Worm (Caenorhabditis elegans) whole organism, L4 larva: ENCODE results near the gene Y67D8B.2.

ENCODE experiments used
- F10B5.3 ChIP-seq: sonication (generic microtip); optimal IDR thresholded peaks from 2 replicates; lab custom pipeline; 2016; ENCODE audit warnings: mild to moderate bottlenecking, missing genetic modification characterization, missing compliant biosample characterization
- F26F4.8 ChIP-seq: fragments of 200-800 bp; sonication (Bioruptor generic); conservative IDR thresholded peaks from 2 replicates; pipeline ENCODE4 v1.3.6; 2022; ENCODE audit warnings: missing genetic modification characterization, missing compliant biosample characterization
- F37D6.2 ChIP-seq: sonication (generic microtip); optimal IDR thresholded peaks from 2 replicates; lab custom pipeline; 2016; ENCODE audit warnings: mild to moderate bottlenecking, missing genetic modification characterization, missing compliant biosample characterization
- F44E2.7 ChIP-seq: fragments of 200-800 bp; sonication (Bioruptor generic); IDR thresholded peaks from 2 replicates; pipeline ENCODE4 v2.1.2; 2022; ENCODE audit warnings: missing genetic modification characterization, missing compliant biosample characterization
- T26A8.4 ChIP-seq: fragments of 200-800 bp; sonication (Bioruptor generic); IDR thresholded peaks from 2 replicates; pipeline ENCODE4 v1.3.6; 2022; ENCODE audit warnings: missing genetic modification characterization, missing compliant biosample characterization
- Y105C5A.15 ChIP-seq: fragments of 200-800 bp; sonication (Bioruptor generic); IDR thresholded peaks from 2 replicates; pipeline ENCODE4 v1.3.6; 2022; ENCODE audit warnings: missing genetic modification characterization, missing compliant biosample characterization
- Y75B8A.6 ChIP-seq: fragments of 200-800 bp; sonication (Bioruptor generic); IDR thresholded peaks from 2 replicates; pipeline ENCODE4 v1.3.6; 2022; ENCODE audit warnings: missing genetic modification reagents, missing genetic modification characterization, missing compliant biosample characterization
- ZK337.2 ChIP-seq: fragments of 200-800 bp; sonication (Bioruptor generic); IDR thresholded peaks from 2 replicates; pipeline ENCODE4 v1.3.6; 2022; ENCODE audit warnings: missing genetic modification reagents, missing genetic modification characterization, missing compliant biosample characterization
- ZK546.5 ChIP-seq, 2 experiments: sonication (generic microtip); optimal IDR thresholded peaks; 2 replicates each; lab custom pipeline; 2017; ENCODE audit warnings: missing biosample characterization in 2 of 2, missing genetic modification characterization in 2 of 2
- aha-1 ChIP-seq: fragments of 150-350 bp; peaks from one replicate; lab custom pipeline; 2014; ENCODE audit warnings: missing biosample characterization, missing genetic modification characterization
- ama-1 ChIP-seq: fragments of 150-350 bp; optimal IDR thresholded peaks from 2 replicates; lab custom pipeline; 2014; ENCODE audit warnings: inconsistent platforms, mixed read lengths
- ceh-32 ChIP-seq: sonication (generic microtip); optimal IDR thresholded peaks from 2 replicates; lab custom pipeline; 2016; ENCODE audit warnings: mild to moderate bottlenecking, missing genetic modification characterization, missing compliant biosample characterization; ENCODE audit not compliant: poor library complexity
- ceh-62 ChIP-seq: sonication (generic microtip); optimal IDR thresholded peaks from 2 replicates; lab custom pipeline; 2017; ENCODE audit warnings: missing biosample characterization, missing genetic modification characterization
- ces-1 ChIP-seq: fragments of 150-350 bp; sonication (generic microtip); optimal IDR thresholded peaks from 4 replicates; lab custom pipeline; 2014; ENCODE audit warnings: missing biosample characterization, missing genetic modification reagents, missing genetic modification characterization
- daf-16 ChIP-seq, 3 experiments: sonication (generic microtip); optimal IDR thresholded peaks; 2 replicates each; lab custom pipeline; 2016 to 2017; ENCODE audit warnings: missing genetic modification characterization in 3 of 3, missing genetic modification reagents in 3 of 3, mild to moderate bottlenecking in 2 of 3, missing compliant biosample characterization in 2 of 3, missing biosample characterization in 1 of 3, moderate library complexity in 1 of 3
- dmd-6 ChIP-seq: fragments of 200-800 bp; sonication (Bioruptor generic); IDR thresholded peaks from 2 replicates; pipeline ENCODE4 v1.3.6; 2022; ENCODE audit warnings: missing genetic modification reagents, missing genetic modification characterization, missing compliant biosample characterization
- dmd-9 ChIP-seq: fragments of 200-800 bp; sonication (Bioruptor generic); IDR thresholded peaks from 2 replicates; pipeline ENCODE4 v1.3.6; 2022; ENCODE audit warnings: missing genetic modification reagents, missing genetic modification characterization, missing compliant biosample characterization
- dpl-1 ChIP-seq: fragments of 150-350 bp; optimal IDR thresholded peaks from 2 replicates; lab custom pipeline; 2014; ENCODE audit warnings: missing biosample characterization, missing genetic modification reagents, missing genetic modification characterization
- egl-27 ChIP-seq: sonication (generic microtip); optimal IDR thresholded peaks from 3 replicates; lab custom pipeline; 2017; ENCODE audit warnings: missing biosample characterization, missing genetic modification reagents, missing genetic modification characterization
- egl-43 ChIP-seq: fragments of 200-800 bp; sonication (Bioruptor generic); IDR thresholded peaks from 2 replicates; pipeline ENCODE4 v1.3.6; 2022; ENCODE audit warnings: missing genetic modification reagents, missing genetic modification characterization, missing compliant biosample characterization
- fos-1 ChIP-seq: fragments of 150-350 bp; optimal IDR thresholded peaks from 2 replicates; lab custom pipeline; 2014; ENCODE audit warnings: missing biosample characterization, missing genetic modification characterization
- gei-8 ChIP-seq: fragments of 200-800 bp; sonication (Bioruptor generic); optimal IDR thresholded peaks from 2 replicates; lab custom pipeline; 2018; ENCODE audit warnings: mild to moderate bottlenecking, missing genetic modification characterization, missing compliant biosample characterization
- hlh-11 ChIP-seq: fragments of 200-800 bp; sonication (Bioruptor generic); optimal IDR thresholded peaks from 2 replicates; lab custom pipeline; 2018; ENCODE audit warnings: mild to moderate bottlenecking, missing genetic modification characterization, missing compliant biosample characterization
- lin-1 ChIP-seq: fragments of 200-800 bp; sonication (Bioruptor generic); IDR thresholded peaks from 2 replicates; pipeline ENCODE4 v1.3.6; 2022; ENCODE audit warnings: missing genetic modification reagents, missing genetic modification characterization, missing compliant biosample characterization
- lin-13 ChIP-seq: fragments of 150-350 bp; optimal IDR thresholded peaks from 2 replicates; lab custom pipeline; 2014; ENCODE audit warnings: missing biosample characterization, missing genetic modification reagents, missing genetic modification characterization
- lin-15B ChIP-seq: fragments of 150-350 bp; sonication (generic microtip); optimal IDR thresholded peaks from 3 replicates; lab custom pipeline; 2014; ENCODE audit warnings: missing biosample characterization, missing genetic modification characterization
- lin-39 ChIP-seq: fragments of 150-350 bp; optimal IDR thresholded peaks from 2 replicates; lab custom pipeline; 2014; ENCODE audit warnings: missing biosample characterization, missing genetic modification reagents, missing genetic modification characterization
- lsy-2 ChIP-seq, 2 experiments: fragments of 150-350 bp in 1 of 2; sonication (generic microtip) in 1 of 2; optimal IDR thresholded peaks; 2 replicates each; lab custom pipeline; 2014 to 2017; ENCODE audit warnings: missing biosample characterization in 2 of 2, missing genetic modification characterization in 2 of 2
- madf-9 ChIP-seq: fragments of 200-800 bp; sonication (Bioruptor generic); conservative IDR thresholded peaks from 2 replicates; pipeline ENCODE4 v1.3.6; 2022; ENCODE audit warnings: missing genetic modification reagents, missing genetic modification characterization, missing compliant biosample characterization
- mdt-29 ChIP-seq: fragments of 200-800 bp; sonication (Bioruptor generic); IDR thresholded peaks from 2 replicates; pipeline ENCODE4 v1.3.6; 2022; ENCODE audit warnings: missing genetic modification reagents, missing genetic modification characterization, missing compliant biosample characterization
- mep-1 ChIP-seq: fragments of 150-350 bp; sonication (generic microtip); optimal IDR thresholded peaks from 3 replicates; lab custom pipeline; 2014; ENCODE audit warnings: missing biosample characterization, missing genetic modification characterization
- mes-2 ChIP-seq: sonication (generic microtip); optimal IDR thresholded peaks from 2 replicates; lab custom pipeline; 2016; ENCODE audit warnings: missing genotype, mild to moderate bottlenecking, missing genetic modification characterization, missing compliant biosample characterization; ENCODE audit not compliant: poor library complexity, severe bottlenecking
- mxl-3 ChIP-seq: fragments of 200-800 bp; sonication (Bioruptor generic); optimal IDR thresholded peaks from 2 replicates; lab custom pipeline; 2018; ENCODE audit warnings: mild to moderate bottlenecking, missing genetic modification characterization, missing compliant biosample characterization
- nhr-10 ChIP-seq: fragments of 150-350 bp; optimal IDR thresholded peaks from 2 replicates; lab custom pipeline; 2014; ENCODE audit warnings: missing biosample characterization, missing genetic modification characterization
- nhr-102 ChIP-seq: sonication (generic microtip); optimal IDR thresholded peaks from 2 replicates; lab custom pipeline; 2016; ENCODE audit warnings: mild to moderate bottlenecking, missing genetic modification characterization, moderate library complexity, missing compliant biosample characterization
- nhr-111 ChIP-seq: fragments of 200-800 bp; sonication (Bioruptor generic); optimal IDR thresholded peaks from 2 replicates; lab custom pipeline; 2018; ENCODE audit warnings: mild to moderate bottlenecking, missing genetic modification characterization, missing compliant biosample characterization
- nhr-28 ChIP-seq: fragments of 150-350 bp; optimal IDR thresholded peaks from 2 replicates; lab custom pipeline; 2014; ENCODE audit warnings: missing biosample characterization, missing genetic modification characterization
- nhr-42 ChIP-seq: fragments of 200-800 bp; sonication (Bioruptor generic); IDR thresholded peaks from 2 replicates; pipeline ENCODE4 v1.3.6; 2022; ENCODE audit warnings: missing genetic modification characterization, missing compliant biosample characterization
- nhr-76 ChIP-seq: fragments of 150-350 bp; optimal IDR thresholded peaks from 2 replicates; lab custom pipeline; 2014; ENCODE audit warnings: missing biosample characterization, missing genetic modification characterization
- nhr-77 ChIP-seq: fragments of 150-350 bp; optimal IDR thresholded peaks from 2 replicates; lab custom pipeline; 2014; ENCODE audit warnings: missing biosample characterization, missing genetic modification characterization
- snpc-4 ChIP-seq: fragments of 150-350 bp; optimal IDR thresholded peaks from 2 replicates; lab custom pipeline; 2014; ENCODE audit warnings: missing biosample characterization, missing genetic modification characterization
- spr-1 ChIP-seq: sonication (generic microtip); optimal IDR thresholded peaks from 2 replicates; lab custom pipeline; 2016; ENCODE audit warnings: mild to moderate bottlenecking, missing genetic modification characterization, missing compliant biosample characterization
- spr-3 ChIP-seq: fragments of 200-800 bp; sonication (Bioruptor generic); optimal IDR thresholded peaks from 2 replicates; lab custom pipeline; 2018; ENCODE audit warnings: mild to moderate bottlenecking, missing genetic modification characterization, missing compliant biosample characterization
- tag-97 ChIP-seq: fragments of 200-800 bp; sonication (Bioruptor generic); IDR thresholded peaks from 2 replicates; pipeline ENCODE4 v1.3.6; 2022; ENCODE audit warnings: missing genetic modification characterization, missing compliant biosample characterization
- unc-130 ChIP-seq: sonication (generic microtip); optimal IDR thresholded peaks from 2 replicates; lab custom pipeline; 2016; ENCODE audit warnings: missing genetic modification reagents, missing genetic modification characterization, missing compliant biosample characterization
- unc-62 ChIP-seq, 3 experiments: fragments of 150-350 bp in 1 of 3; sonication (generic microtip); optimal IDR thresholded peaks in 2 of 3; peaks in 1 of 3; 1 replicate in 1 of 3; 2 replicates in 2 of 3; lab custom pipeline; 2014 to 2017; ENCODE audit warnings: missing biosample characterization in 3 of 3, missing genetic modification characterization in 3 of 3, missing genetic modification reagents in 3 of 3, missing genotype in 1 of 3
- zag-1 ChIP-seq: fragments of 150-350 bp; optimal IDR thresholded peaks from 2 replicates; lab custom pipeline; 2014; ENCODE audit warnings: missing biosample characterization, missing genetic modification characterization
- ztf-11 ChIP-seq: fragments of 150-350 bp; optimal IDR thresholded peaks from 2 replicates; lab custom pipeline; 2014; ENCODE audit warnings: missing biosample characterization, missing genetic modification characterization

Gene Y67D8B.2

ce11 chrIV:3166896-3167295 lies 24.5 kb downstream of the Y67D8B.2 start (continued):
- TF ChIP-seq lin-15B (tag; lab: Kevin White, UChicago) = no peak
- TF ChIP-seq mes-2 (tag; lab: Kevin White, UChicago) = peak; percentile 29
- no peak for TF ChIP-seq nhr-102 (tag; lab: Kevin White, UChicago)
- TF ChIP-seq F37D6.2 (tag; lab: Kevin White, UChicago) = no peak
- TF ChIP-seq nhr-77 (tag; lab: Kevin White, UChicago) = peak; percentile 65
- TF ChIP-seq gei-8 = no peak
- TF ChIP-seq Y105C5A.15 = no peak
- no peak for TF ChIP-seq snpc-4 (tag; lab: Kevin White, UChicago)
- no peak for TF ChIP-seq nhr-42
- no peak for TF ChIP-seq ztf-11
- TF ChIP-seq fos-1 (tag; lab: Kevin White, UChicago) = no peak
- no peak for TF ChIP-seq F26F4.8 (GFP tag; lab: Robert Waterston, UW)
- TF ChIP-seq egl-43 = no peak
- no peak for TF ChIP-seq egl-27 (tag; lab: Kevin White, UChicago)
- peak in 1 of 2 experiments; percentile 71 for TF ChIP-seq daf-16 (GFP tag; optimal IDR thresholded peaks at IDR 0.05; lab: Kevin White, UChicago)
- peak; percentile 85 for TF ChIP-seq daf-16 (tag; optimal IDR thresholded peaks at IDR 0.05; lab: Kevin White, UChicago)
- TF ChIP-seq ZK546.5 (tag; optimal IDR thresholded peaks at IDR 0.05; lab: Kevin White, UChicago) = no peak
- TF ChIP-seq ceh-62 (tag; lab: Kevin White, UChicago) = no peak
- TF ChIP-seq T26A8.4 (GFP tag; lab: Robert Waterston, UW) = no peak
- TF ChIP-seq F44E2.7 (GFP tag; lab: Robert Waterston, UW) = no peak
- no peak for TF ChIP-seq nhr-10 (tag; lab: Kevin White, UChicago)
- TF ChIP-seq mdt-29 (GFP tag; lab: Robert Waterston, UW) = no peak
- TF ChIP-seq lin-13 (GFP tag; lab: Kevin White, UChicago) = no peak
- TF ChIP-seq Y75B8A.6 (GFP tag; lab: Robert Waterston, UW) = no peak
- no peak for TF ChIP-seq unc-130 (GFP tag; lab: Kevin White, UChicago)
- TF ChIP-seq hlh-11 (tag; lab: Kevin White, UChicago) = peak; percentile 65
- TF ChIP-seq dpl-1 (GFP tag; lab: Kevin White, UChicago) = no peak
- no peak for TF ChIP-seq ZK337.2 (GFP tag; lab: Robert Waterston, UW)
- no peak for TF ChIP-seq madf-9
- no peak for TF ChIP-seq spr-1
- no peak for TF ChIP-seq ama-1 (lab: Kevin White, UChicago)
- TF ChIP-seq dmd-6 (GFP tag; lab: Robert Waterston, UW) = peak; percentile 71
- no peak for TF ChIP-seq ceh-32 (tag; lab: Kevin White, UChicago)
- TF ChIP-seq nhr-111 (GFP tag; lab: Kevin White, UChicago) = no peak
- no peak for TF ChIP-seq spr-3 (GFP tag; lab: Kevin White, UChicago)
- no peak for TF ChIP-seq lin-39 (tag; lab: Kevin White, UChicago)
- TF ChIP-seq mxl-3 (GFP tag; lab: Kevin White, UChicago) = no peak
- no peak for TF ChIP-seq zag-1 (tag; lab: Kevin White, UChicago)
- TF ChIP-seq lin-1 = no peak
- TF ChIP-seq unc-62 (GFP tag; optimal IDR thresholded peaks at IDR 0.05 in 1 of 2; lab: Kevin White, UChicago) = peak in 1 of 2 experiments; percentile 81
- no peak for TF ChIP-seq unc-62 (tag; optimal IDR thresholded peaks at IDR 0.05; lab: Kevin White, UChicago)
- no peak for TF ChIP-seq nhr-76
- peak; percentile 76 for TF ChIP-seq aha-1 (tag; lab: Kevin White, UChicago)
- peak in 1 of 2 experiments; percentile 38 for TF ChIP-seq lsy-2 (tag; optimal IDR thresholded peaks at IDR 0.05; lab: Kevin White, UChicago)
- no peak for TF ChIP-seq tag-97 (GFP tag; lab: Robert Waterston, UW)
- no peak for TF ChIP-seq F10B5.3 (tag; lab: Kevin White, UChicago)
- TF ChIP-seq ces-1 (GFP tag; lab: Kevin White, UChicago) = no peak
- TF ChIP-seq mep-1 (tag; lab: Kevin White, UChicago) = peak; percentile 6
- no peak for TF ChIP-seq dmd-9 (GFP tag; lab: Robert Waterston, UW)
- TF ChIP-seq nhr-28 (tag; lab: Kevin White, UChicago) = peak; percentile 96
- TF ChIP-seq, all 104 proteins: peak for 13
